Fruit fly (Drosophila melanogaster): Measurements from ENCODE around the gene slx1.

DNA sequence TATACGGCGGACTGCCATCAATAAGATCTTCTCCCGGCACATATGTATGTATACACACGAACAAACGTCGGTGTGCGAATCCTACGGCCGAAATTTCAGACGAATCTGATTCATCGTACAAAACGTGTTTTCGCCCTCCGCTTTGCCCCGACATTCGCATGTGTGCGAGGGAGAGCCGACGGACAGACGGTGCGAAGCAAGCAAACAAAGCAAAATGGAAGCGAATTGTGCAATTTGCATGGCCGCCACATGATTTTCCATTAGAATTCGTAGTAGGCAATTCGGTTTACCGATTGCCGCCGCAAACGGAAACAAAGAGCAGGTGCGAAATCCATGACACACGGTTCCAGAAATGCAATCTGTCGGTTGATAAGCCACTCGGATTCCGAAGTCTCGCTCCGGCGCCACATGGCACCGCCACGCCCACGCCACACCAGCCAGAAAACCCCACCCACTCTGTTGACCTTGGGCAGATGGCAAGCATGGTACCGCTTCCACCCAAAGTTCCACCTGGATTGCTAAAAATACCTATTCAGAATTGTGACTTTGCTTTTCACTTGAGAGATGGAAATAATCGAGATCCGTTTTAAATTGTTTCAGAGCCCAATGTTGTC, 8.2 kb downstream of the slx1 start:
- TF ChIP-seq dac (GFP tag; optimal IDR thresholded peaks at IDR 0.05), result no peak
- TF ChIP-seq CG15336 (GFP tag; IDR thresholded peaks at IDR 0.05), result peak; percentile 10; the same call in 1 of the 2 replicates
- TF ChIP-seq CG6854 (GFP tag; optimal IDR thresholded peaks at IDR 0.05), result no peak
- no peak for TF ChIP-seq Met (GFP tag; optimal IDR thresholded peaks at IDR 0.05)

All from whole organism, prepupa.